Worm (Caenorhabditis elegans): ENCODE results near the gene nspe-3.

- TF ChIP-seq dmd-4 (tag; optimal IDR thresholded peaks at IDR 0.05) (no peak), lsy-2 (tag; optimal IDR thresholded peaks at IDR 0.05) (no peak), unc-62 (GFP tag; optimal IDR thresholded peaks at IDR 0.05) (no peak), ztf-11 (tag; optimal IDR thresholded peaks at IDR 0.05) (no peak), ama-1 (optimal IDR thresholded peaks at IDR 0.05) (no peak), nhr-77 (tag; optimal IDR thresholded peaks at IDR 0.05) (no peak), mab-5 (tag; optimal IDR thresholded peaks at IDR 0.05) (no peak), nhr-10 (tag; optimal IDR thresholded peaks at IDR 0.05) (no peak), ceh-82 (tag; optimal IDR thresholded peaks at IDR 0.05) (no peak), snpc-4 (tag; optimal IDR thresholded peaks at IDR 0.05) (no peak)
These were observed 8.5 kb downstream of the nspe-3 start for ce11 chrII:12626120-12626624.
